Worm (Caenorhabditis elegans) whole organism, late embryonic: ENCODE measurements around the gene chil-9.
A peak's percentile ranks its signal among the peaks of the same experiment; 100 is the strongest.

Experiments
- C08G9.2 ChIP-seq: sonication (generic microtip); optimal IDR thresholded peaks from 2 replicates; lab custom pipeline; 2016; ENCODE audit warnings: mild to moderate bottlenecking, missing genetic modification characterization, moderate library complexity, missing compliant biosample characterization
- C38D4.7 ChIP-seq: fragments of 200-800 bp; sonication (Bioruptor generic); optimal IDR thresholded peaks from 2 replicates; lab custom pipeline; 2018; ENCODE audit warnings: mild to moderate bottlenecking, missing genetic modification characterization, moderate library complexity, missing compliant biosample characterization
- F13H6.1 ChIP-seq: sonication (generic microtip); optimal IDR thresholded peaks from 2 replicates; lab custom pipeline; 2016; ENCODE audit warnings: missing genetic modification characterization, missing compliant biosample characterization
- K02D7.2 ChIP-seq: sonication (generic microtip); optimal IDR thresholded peaks from 2 replicates; lab custom pipeline; 2017; ENCODE audit warnings: mild to moderate bottlenecking, missing genetic modification characterization, missing compliant biosample characterization
- ceh-14 ChIP-seq: sonication (generic microtip); optimal IDR thresholded peaks from 2 replicates; lab custom pipeline; 2016; ENCODE audit warnings: missing genotype, missing genetic modification characterization, missing compliant biosample characterization
- ceh-34 ChIP-seq: sonication (generic microtip); optimal IDR thresholded peaks from 2 replicates; lab custom pipeline; 2016; ENCODE audit warnings: mild to moderate bottlenecking, missing genetic modification characterization, missing compliant biosample characterization
- ceh-45 ChIP-seq: fragments of 200-800 bp; sonication (Bioruptor generic); IDR thresholded peaks from 2 replicates; pipeline ENCODE4 v1.3.6; 2022; ENCODE audit warnings: missing genetic modification reagents, missing genetic modification characterization, missing compliant biosample characterization
- ceh-48 ChIP-seq: sonication (generic microtip); optimal IDR thresholded peaks from 2 replicates; lab custom pipeline; 2016; ENCODE audit warnings: missing genetic modification characterization, inconsistent platforms, missing compliant biosample characterization
- ceh-6 ChIP-seq: fragments of 200-800 bp; sonication (Bioruptor generic); optimal IDR thresholded peaks from 2 replicates; lab custom pipeline; 2018; ENCODE audit warnings: mild to moderate bottlenecking, missing genetic modification characterization, missing compliant biosample characterization
- ceh-9 ChIP-seq: sonication (generic microtip); optimal IDR thresholded peaks from 2 replicates; lab custom pipeline; 2016; ENCODE audit warnings: mild to moderate bottlenecking, missing genetic modification characterization, inconsistent platforms, missing compliant biosample characterization
- che-1 ChIP-seq: sonication (generic microtip); optimal IDR thresholded peaks from 2 replicates; lab custom pipeline; 2016; ENCODE audit warnings: mild to moderate bottlenecking, missing genetic modification characterization, missing compliant biosample characterization
- dmd-4 ChIP-seq: sonication (generic microtip); optimal IDR thresholded peaks from 2 replicates; lab custom pipeline; 2016; ENCODE audit warnings: borderline replicate concordance, missing genetic modification characterization, missing compliant biosample characterization
- dve-1 ChIP-seq: sonication (generic microtip); optimal IDR thresholded peaks from 2 replicates; lab custom pipeline; 2017; ENCODE audit warnings: antibody characterized with exemption, mild to moderate bottlenecking, missing genetic modification characterization, missing compliant biosample characterization
- elt-2 ChIP-seq: sonication (generic microtip); optimal IDR thresholded peaks from 2 replicates; lab custom pipeline; 2016; ENCODE audit warnings: missing genetic modification reagents, missing genetic modification characterization, missing compliant biosample characterization
- elt-4 ChIP-seq: sonication (generic microtip); optimal IDR thresholded peaks from 2 replicates; lab custom pipeline; 2016; ENCODE audit warnings: missing genetic modification characterization, missing compliant biosample characterization
- hlh-13 ChIP-seq: fragments of 200-800 bp; sonication (Bioruptor generic); optimal IDR thresholded peaks from 2 replicates; lab custom pipeline; 2018; ENCODE audit warnings: mild to moderate bottlenecking, missing genetic modification characterization, missing compliant biosample characterization
- hlh-6 ChIP-seq: sonication (generic microtip); optimal IDR thresholded peaks from 2 replicates; lab custom pipeline; 2016; ENCODE audit warnings: missing genotype, missing genetic modification characterization, missing compliant biosample characterization
- hlh-8 ChIP-seq: sonication (generic microtip); optimal IDR thresholded peaks from 2 replicates; lab custom pipeline; 2016; ENCODE audit warnings: missing genotype, missing genetic modification characterization, missing compliant biosample characterization
- lin-11 ChIP-seq: fragments of 200-800 bp; sonication (Bioruptor generic); optimal IDR thresholded peaks from 2 replicates; lab custom pipeline; 2018; ENCODE audit warnings: mild to moderate bottlenecking, missing genetic modification characterization, missing compliant biosample characterization
- mec-3 ChIP-seq: sonication (generic microtip); optimal IDR thresholded peaks from 2 replicates; lab custom pipeline; 2016; ENCODE audit warnings: borderline replicate concordance, missing genetic modification characterization, missing compliant biosample characterization
- nhr-11 ChIP-seq: fragments of 150-350 bp; optimal IDR thresholded peaks from 2 replicates; lab custom pipeline; 2014; ENCODE audit warnings: missing biosample characterization, missing genetic modification characterization
- nhr-232 ChIP-seq: sonication (generic microtip); optimal IDR thresholded peaks from 2 replicates; lab custom pipeline; 2016; ENCODE audit warnings: missing genetic modification characterization, missing compliant biosample characterization
- pat-9 ChIP-seq: fragments of 200-800 bp; sonication (Bioruptor generic); optimal IDR thresholded peaks from 2 replicates; lab custom pipeline; 2018; ENCODE audit warnings: mild to moderate bottlenecking, missing genetic modification characterization, moderate library complexity, missing compliant biosample characterization
- pha-2 ChIP-seq: sonication (generic microtip); optimal IDR thresholded peaks from 2 replicates; lab custom pipeline; 2017; ENCODE audit warnings: mild to moderate bottlenecking, missing genetic modification characterization, missing compliant biosample characterization
- pqm-1 ChIP-seq: sonication (generic microtip); optimal IDR thresholded peaks from 2 replicates; lab custom pipeline; 2016; ENCODE audit warnings: missing genetic modification characterization, missing compliant biosample characterization
- sdc-2 ChIP-seq: sonication (generic microtip); optimal IDR thresholded peaks from 2 replicates; lab custom pipeline; 2016; ENCODE audit warnings: missing genotype, missing genetic modification characterization, missing compliant biosample characterization
- sox-2 ChIP-seq: fragments of 200-800 bp; sonication (Bioruptor generic); IDR thresholded peaks from 2 replicates; pipeline ENCODE4 v1.3.6; 2022; ENCODE audit warnings: missing genetic modification reagents, missing genetic modification characterization, missing compliant biosample characterization
- sox-4 ChIP-seq: sonication (generic microtip); optimal IDR thresholded peaks from 2 replicates; lab custom pipeline; 2017; ENCODE audit warnings: mild to moderate bottlenecking, missing genetic modification characterization, inconsistent platforms, missing compliant biosample characterization
- syd-9 ChIP-seq: sonication (generic microtip); optimal IDR thresholded peaks from 2 replicates; lab custom pipeline; 2016; ENCODE audit warnings: mild to moderate bottlenecking, missing genetic modification characterization, moderate library complexity, missing compliant biosample characterization
- tbx-2 ChIP-seq: sonication (generic microtip); optimal IDR thresholded peaks from 2 replicates; lab custom pipeline; 2016; ENCODE audit warnings: missing genetic modification characterization, missing compliant biosample characterization
- tbx-7 ChIP-seq: sonication (generic microtip); optimal IDR thresholded peaks from 2 replicates; lab custom pipeline; 2016; ENCODE audit warnings: missing genotype, missing genetic modification characterization, missing compliant biosample characterization
- zip-5 ChIP-seq: sonication (generic microtip); optimal IDR thresholded peaks from 2 replicates; lab custom pipeline; 2016; ENCODE audit warnings: missing genetic modification characterization, missing compliant biosample characterization

Gene chil-9

ce11 chrII:9828502-9828901, 16.6 kb downstream of the chil-9 start:
- TF ChIP-seq ceh-34 (tag; lab: Kevin White, UChicago) (peak; percentile 69), hlh-8 (no peak)
- TF ChIP-seq, all 69 proteins: peak for 1

DNA sequence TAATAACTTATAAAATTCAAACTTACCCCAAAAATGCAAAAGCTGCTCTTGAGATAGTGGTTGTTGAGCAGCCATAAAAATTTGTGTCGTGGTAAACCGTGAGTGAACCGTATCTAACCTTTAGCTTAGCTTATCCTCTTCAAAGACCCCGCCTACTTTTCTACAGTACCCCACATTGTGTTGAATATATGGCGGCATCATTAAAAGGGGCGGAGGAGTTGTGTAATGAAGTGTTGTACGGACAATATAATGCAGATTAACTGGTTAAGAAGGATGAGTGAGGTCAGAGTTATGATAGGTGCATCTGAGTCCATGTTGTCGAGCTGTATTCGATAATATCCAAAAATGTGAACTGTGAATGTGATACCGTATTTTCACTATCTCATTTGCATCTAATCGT, 17.3 kb downstream of the chil-9 start, which contains the start of gene eyg-1:
TSS of gene eyg-1 (minus strand) at position 101 of the 400 bp plus-strand sequence.
- TF ChIP-seq dmd-4 (tag; lab: Kevin White, UChicago) = no peak
- TF ChIP-seq C38D4.7 (GFP tag; lab: Kevin White, UChicago) = no peak
- TF ChIP-seq tbx-2 (tag; lab: Kevin White, UChicago) = no peak
- TF ChIP-seq ceh-45 = no peak
- TF ChIP-seq mec-3 (tag; lab: Kevin White, UChicago) = no peak
- TF ChIP-seq dve-1 = no peak
- TF ChIP-seq sdc-2 = no peak
- no peak for TF ChIP-seq zip-5 (tag; lab: Kevin White, UChicago)

DNA sequence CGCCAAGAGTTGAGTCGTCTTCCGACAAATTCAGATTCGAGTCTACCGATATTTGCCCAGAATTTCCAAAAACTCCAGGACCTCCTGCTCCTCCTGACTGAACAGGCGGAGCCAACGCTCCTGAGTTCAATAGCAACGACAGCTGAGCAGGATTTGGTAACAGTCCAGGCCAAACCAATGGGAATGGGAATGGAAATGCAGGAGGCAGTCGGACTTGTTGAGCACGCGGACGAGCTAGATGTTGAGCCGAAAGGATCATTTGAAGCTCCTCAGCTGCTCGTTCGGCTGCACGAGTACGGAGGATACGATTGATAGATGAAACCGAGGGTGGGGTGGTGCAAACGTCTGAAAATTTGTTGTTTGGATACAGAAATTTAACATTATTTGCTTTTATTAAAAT, 18.2 kb downstream of the chil-9 start:
- TF ChIP-seq nhr-232 (tag; lab: Kevin White, UChicago) (no peak), hlh-6 (tag; lab: Kevin White, UChicago) (no peak), tbx-2 (tag; lab: Kevin White, UChicago) (no peak), ceh-6 (GFP tag; lab: Kevin White, UChicago) (no peak), ceh-48 (tag; lab: Kevin White, UChicago) (no peak), pha-2 (tag; lab: Kevin White, UChicago) (no peak), lin-11 (no peak), tbx-7 (tag; lab: Kevin White, UChicago) (no peak), zip-5 (tag; lab: Kevin White, UChicago) (no peak), hlh-13 (GFP tag; lab: Kevin White, UChicago) (no peak), pqm-1 (no peak), ceh-14 (tag; lab: Kevin White, UChicago) (no peak), C38D4.7 (GFP tag; lab: Kevin White, UChicago) (no peak), syd-9 (tag; lab: Kevin White, UChicago) (no peak), sox-2 (GFP tag; lab: Robert Waterston, UW) (no peak)

- TF ChIP-seq elt-2 (tag; lab: Kevin White, UChicago) = peak; percentile 32
- no peak for TF ChIP-seq F13H6.1
Observed at ce11 chrII:9807519-9807972, 37.6 kb downstream of the chil-9 start, which contains the start of gene cyp-13A8. cyp-13A8 (minus strand) TSS chrII:9807569.

- no peak for TF ChIP-seq sox-4 (tag; lab: Kevin White, UChicago)
- TF ChIP-seq pat-9 (tag; lab: Kevin White, UChicago) = no peak
- TF ChIP-seq C08G9.2 = no peak
- no peak for TF ChIP-seq nhr-11 (tag; lab: Kevin White, UChicago)
- TF ChIP-seq K02D7.2 (tag; lab: Kevin White, UChicago) = no peak
- TF ChIP-seq ceh-9 (tag; lab: Kevin White, UChicago) = no peak
- no peak for TF ChIP-seq che-1 (tag; lab: Kevin White, UChicago)
Observed at ce11 chrII:9803320-9803719, 41.8 kb downstream of the chil-9 start, which contains the start of gene cyp-13A7. cyp-13A7 (plus strand) TSS chrII:9803620.

DNA sequence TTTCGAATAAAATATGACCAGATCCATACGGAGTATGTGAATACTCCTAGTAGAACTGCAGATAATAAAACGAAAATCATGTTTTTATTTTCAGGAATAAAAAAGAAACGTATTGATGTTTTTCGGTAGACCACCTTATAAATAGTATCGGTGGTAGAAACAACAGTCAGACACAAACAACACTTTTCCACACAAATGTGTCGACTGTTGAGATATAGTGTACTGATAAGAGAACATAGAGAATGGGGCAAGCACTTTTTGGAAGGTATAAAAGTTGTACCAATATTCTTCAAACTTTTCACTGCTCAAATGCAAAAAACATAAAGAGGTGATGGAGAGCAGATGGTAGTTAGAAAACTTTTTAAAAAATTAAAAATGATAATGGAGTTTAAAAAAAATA, 42.5 kb downstream of the chil-9 start, which contains the start of gene cyp-13A6:
TSS of gene cyp-13A6 (minus strand) at position 180 of the 400 bp plus-strand sequence.
- no peak for TF ChIP-seq elt-4 (tag; lab: Kevin White, UChicago)
- TF ChIP-seq sox-4 (tag; lab: Kevin White, UChicago) = no peak
- no peak for TF ChIP-seq nhr-232 (tag; lab: Kevin White, UChicago)
